Worm (Caenorhabditis elegans) whole organism, late embryonic: Measurements from ENCODE around the gene vha-6.

Experiments
- C08G9.2 ChIP-seq: sonication (generic microtip); optimal IDR thresholded peaks from 2 replicates; lab custom pipeline; 2016; ENCODE audit warnings: mild to moderate bottlenecking, missing genetic modification characterization, moderate library complexity, missing compliant biosample characterization
- C38D4.7 ChIP-seq: fragments of 200-800 bp; sonication (Bioruptor generic); optimal IDR thresholded peaks from 2 replicates; lab custom pipeline; 2018; ENCODE audit warnings: mild to moderate bottlenecking, missing genetic modification characterization, moderate library complexity, missing compliant biosample characterization
- F13H6.1 ChIP-seq: sonication (generic microtip); optimal IDR thresholded peaks from 2 replicates; lab custom pipeline; 2016; ENCODE audit warnings: missing genetic modification characterization, missing compliant biosample characterization
- K02D7.2 ChIP-seq: sonication (generic microtip); optimal IDR thresholded peaks from 2 replicates; lab custom pipeline; 2017; ENCODE audit warnings: mild to moderate bottlenecking, missing genetic modification characterization, missing compliant biosample characterization
- K09A11.1 ChIP-seq: sonication (generic microtip); optimal IDR thresholded peaks from 2 replicates; lab custom pipeline; 2017; ENCODE audit warnings: antibody characterized with exemption, mild to moderate bottlenecking, missing genetic modification characterization, missing compliant biosample characterization; ENCODE audit not compliant: insufficient read depth
- ama-1 ChIP-seq: fragments of 150-350 bp; optimal IDR thresholded peaks from 2 replicates; lab custom pipeline; 2014
- ceh-18 ChIP-seq: sonication (generic microtip); optimal IDR thresholded peaks from 2 replicates; lab custom pipeline; 2016; ENCODE audit warnings: missing genetic modification characterization, missing compliant biosample characterization
- ceh-22 ChIP-seq: sonication (generic microtip); optimal IDR thresholded peaks from 2 replicates; lab custom pipeline; 2017; ENCODE audit warnings: missing biosample characterization, missing genetic modification characterization
- ceh-24 ChIP-seq: sonication (generic microtip); optimal IDR thresholded peaks from 2 replicates; lab custom pipeline; 2016; ENCODE audit warnings: mild to moderate bottlenecking, missing genetic modification characterization, missing compliant biosample characterization
- ceh-30 ChIP-seq: fragments of 150-350 bp; optimal IDR thresholded peaks from 2 replicates; lab custom pipeline; 2014; ENCODE audit warnings: missing biosample characterization, missing genetic modification characterization
- ceh-31 ChIP-seq: sonication (generic microtip); optimal IDR thresholded peaks from 2 replicates; lab custom pipeline; 2016; ENCODE audit warnings: missing genetic modification characterization, missing compliant biosample characterization
- ceh-6 ChIP-seq: fragments of 200-800 bp; sonication (Bioruptor generic); optimal IDR thresholded peaks from 2 replicates; lab custom pipeline; 2018; ENCODE audit warnings: mild to moderate bottlenecking, missing genetic modification characterization, missing compliant biosample characterization
- ets-4 ChIP-seq: sonication (generic microtip); optimal IDR thresholded peaks from 2 replicates; lab custom pipeline; 2016; ENCODE audit warnings: missing genetic modification characterization, missing compliant biosample characterization
- fkh-6 ChIP-seq: sonication (generic microtip); optimal IDR thresholded peaks from 2 replicates; lab custom pipeline; 2016; ENCODE audit warnings: missing genetic modification characterization, missing compliant biosample characterization
- gmeb-2 ChIP-seq: sonication (generic microtip); optimal IDR thresholded peaks from 2 replicates; lab custom pipeline; 2016; ENCODE audit warnings: missing genetic modification characterization, inconsistent platforms, missing compliant biosample characterization
- hlh-13 ChIP-seq: fragments of 200-800 bp; sonication (Bioruptor generic); optimal IDR thresholded peaks from 2 replicates; lab custom pipeline; 2018; ENCODE audit warnings: mild to moderate bottlenecking, missing genetic modification characterization, missing compliant biosample characterization
- hlh-15 ChIP-seq: sonication (generic microtip); optimal IDR thresholded peaks from 2 replicates; lab custom pipeline; 2016; ENCODE audit warnings: missing genetic modification characterization, missing compliant biosample characterization
- hlh-6 ChIP-seq: sonication (generic microtip); optimal IDR thresholded peaks from 2 replicates; lab custom pipeline; 2016; ENCODE audit warnings: missing genotype, missing genetic modification characterization, missing compliant biosample characterization
- hlh-8 ChIP-seq: sonication (generic microtip); optimal IDR thresholded peaks from 2 replicates; lab custom pipeline; 2016; ENCODE audit warnings: missing genotype, missing genetic modification characterization, missing compliant biosample characterization
- lin-11 ChIP-seq: fragments of 200-800 bp; sonication (Bioruptor generic); optimal IDR thresholded peaks from 2 replicates; lab custom pipeline; 2018; ENCODE audit warnings: mild to moderate bottlenecking, missing genetic modification characterization, missing compliant biosample characterization
- nfya-1 ChIP-seq: sonication (generic microtip); optimal IDR thresholded peaks from 2 replicates; lab custom pipeline; 2017; ENCODE audit warnings: missing genetic modification characterization, mild to moderate bottlenecking, missing compliant biosample characterization, antibody characterized with exemption, moderate library complexity
- nhr-11 ChIP-seq: fragments of 150-350 bp; optimal IDR thresholded peaks from 2 replicates; lab custom pipeline; 2014; ENCODE audit warnings: missing biosample characterization, missing genetic modification characterization
- nhr-232 ChIP-seq: sonication (generic microtip); optimal IDR thresholded peaks from 2 replicates; lab custom pipeline; 2016; ENCODE audit warnings: missing genetic modification characterization, missing compliant biosample characterization
- odd-2 ChIP-seq: sonication (generic microtip); optimal IDR thresholded peaks from 2 replicates; lab custom pipeline; 2017; ENCODE audit warnings: antibody characterized with exemption, mild to moderate bottlenecking, missing genetic modification characterization, missing compliant biosample characterization
- pag-3 ChIP-seq: sonication (generic microtip); optimal IDR thresholded peaks from 2 replicates; lab custom pipeline; 2016; ENCODE audit warnings: missing compliant biosample characterization, missing genetic modification characterization, borderline replicate concordance
- pat-9 ChIP-seq: fragments of 200-800 bp; sonication (Bioruptor generic); optimal IDR thresholded peaks from 2 replicates; lab custom pipeline; 2018; ENCODE audit warnings: mild to moderate bottlenecking, missing genetic modification characterization, moderate library complexity, missing compliant biosample characterization
- pax-1 ChIP-seq: fragments of 150-350 bp; optimal IDR thresholded peaks from 2 replicates; lab custom pipeline; 2014; ENCODE audit warnings: missing biosample characterization, missing genetic modification characterization
- pha-2 ChIP-seq: sonication (generic microtip); optimal IDR thresholded peaks from 2 replicates; lab custom pipeline; 2017; ENCODE audit warnings: mild to moderate bottlenecking, missing genetic modification characterization, missing compliant biosample characterization
- pha-4 ChIP-seq: fragments of 150-350 bp; optimal IDR thresholded peaks from 2 replicates; lab custom pipeline; 2018; ENCODE audit warnings: missing biosample characterization, missing genetic modification reagents, missing genetic modification characterization
- pros-1 ChIP-seq: fragments of 150-350 bp; optimal IDR thresholded peaks from 2 replicates; lab custom pipeline; 2014; ENCODE audit warnings: missing biosample characterization, missing genetic modification reagents, missing genetic modification characterization
- rnt-1 ChIP-seq: sonication (generic microtip); optimal IDR thresholded peaks from 2 replicates; lab custom pipeline; 2016; ENCODE audit warnings: missing genetic modification characterization, missing compliant biosample characterization
- sdc-2 ChIP-seq: sonication (generic microtip); optimal IDR thresholded peaks from 2 replicates; lab custom pipeline; 2016; ENCODE audit warnings: missing genotype, missing genetic modification characterization, missing compliant biosample characterization
- sox-4 ChIP-seq: sonication (generic microtip); optimal IDR thresholded peaks from 2 replicates; lab custom pipeline; 2017; ENCODE audit warnings: mild to moderate bottlenecking, missing genetic modification characterization, inconsistent platforms, missing compliant biosample characterization
- tbx-7 ChIP-seq: sonication (generic microtip); optimal IDR thresholded peaks from 2 replicates; lab custom pipeline; 2016; ENCODE audit warnings: missing genotype, missing genetic modification characterization, missing compliant biosample characterization
- unc-42 ChIP-seq: sonication (generic microtip); optimal IDR thresholded peaks from 2 replicates; lab custom pipeline; 2016; ENCODE audit warnings: missing genotype, missing genetic modification characterization, missing compliant biosample characterization
- unc-55 ChIP-seq: sonication (generic microtip); optimal IDR thresholded peaks from 2 replicates; lab custom pipeline; 2017; ENCODE audit warnings: missing biosample characterization, missing genetic modification reagents, missing genetic modification characterization
- unc-86 ChIP-seq: sonication (generic microtip); optimal IDR thresholded peaks from 2 replicates; lab custom pipeline; 2016; ENCODE audit warnings: missing genetic modification characterization, missing compliant biosample characterization

The vha-6 gene

DNA sequence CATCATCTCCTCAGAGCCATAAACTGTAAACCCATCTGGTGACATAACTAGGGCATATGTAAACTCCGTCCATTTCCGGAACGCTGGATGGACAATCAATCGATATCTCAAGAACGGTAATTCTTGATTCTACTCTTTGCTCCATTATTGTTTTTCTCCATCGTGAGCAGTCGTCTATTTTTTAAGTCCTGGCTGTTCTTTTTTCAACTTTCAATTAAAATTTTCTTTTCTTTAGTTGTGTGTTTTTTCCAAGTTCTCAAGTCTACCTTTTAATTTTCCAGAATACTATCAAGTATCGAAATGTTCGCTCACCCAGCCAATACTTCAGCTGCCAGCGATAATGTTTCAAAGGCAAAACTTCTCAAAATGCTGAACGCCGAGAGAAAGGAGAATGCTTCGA lies 4.3 kb downstream of the vha-6 start, which contains the start of gene C05D12.5:
C05D12.5 (plus strand) TSS at position 301 of the 400 bp plus-strand sequence.
- TF ChIP-seq unc-86 (tag; lab: Kevin White, UChicago) = no peak
- no peak for TF ChIP-seq ceh-24 (tag; lab: Kevin White, UChicago)
- no peak for TF ChIP-seq pros-1 (tag; lab: Kevin White, UChicago)
- TF ChIP-seq nfya-1 = no peak
- TF ChIP-seq hlh-13 = no peak
- no peak for TF ChIP-seq ceh-18
- TF ChIP-seq pat-9 = no peak
- no peak for TF ChIP-seq tbx-7
- TF ChIP-seq nhr-11 (tag; lab: Kevin White, UChicago) = no peak
- no peak for TF ChIP-seq pag-3
- no peak for TF ChIP-seq ceh-6

DNA sequence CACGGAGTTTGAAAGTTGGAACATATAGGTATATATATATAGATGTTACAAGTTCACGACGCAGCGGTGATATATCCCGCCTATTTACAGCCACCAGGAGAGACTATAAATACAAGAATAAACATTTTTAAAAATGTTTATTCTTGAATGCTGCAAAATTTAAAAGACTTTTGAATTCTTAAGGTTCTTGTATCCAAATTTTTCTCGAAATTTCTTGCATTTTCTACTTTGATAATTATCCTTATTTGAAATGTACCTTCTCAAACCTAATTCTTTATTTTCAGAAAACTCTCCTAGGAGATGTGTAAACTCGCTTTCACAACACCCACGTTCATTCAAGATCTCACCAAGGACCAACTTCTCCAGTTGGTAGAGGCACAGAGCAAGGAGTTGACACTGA lies 6.7 kb downstream of the vha-6 start, which contains the start of gene C05D12.4:
C05D12.4 (plus strand) TSS at position 301 of the 400 bp plus-strand sequence.
- no peak for TF ChIP-seq hlh-13
- TF ChIP-seq hlh-15 = no peak
- no peak for TF ChIP-seq odd-2 (tag; lab: Kevin White, UChicago)
- no peak for TF ChIP-seq hlh-8 (tag; lab: Kevin White, UChicago)
- no peak for TF ChIP-seq gmeb-2 (tag; lab: Kevin White, UChicago)
- no peak for TF ChIP-seq ama-1
- TF ChIP-seq K09A11.1 = no peak
- TF ChIP-seq K02D7.2 (tag; lab: Kevin White, UChicago) = no peak
- TF ChIP-seq, all 69 proteins: peak for 0

DNA sequence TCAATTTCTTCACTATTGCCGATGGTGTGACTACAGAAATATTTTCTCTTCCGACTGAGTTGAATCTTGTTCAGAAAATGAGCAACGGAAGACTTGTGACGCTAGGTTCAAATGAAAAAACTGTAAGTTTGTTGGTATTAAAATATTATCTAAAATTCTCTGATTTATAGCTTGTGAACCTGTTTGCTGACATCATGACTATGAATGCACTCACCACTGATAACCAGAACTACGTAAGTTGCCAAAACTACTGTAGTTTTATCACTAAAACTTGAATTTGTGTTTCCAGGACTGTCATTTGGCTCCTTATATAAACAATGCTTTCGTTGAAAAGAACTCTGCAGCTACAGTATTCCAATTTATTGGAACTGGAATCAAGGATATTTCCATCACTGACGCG lies 9.7 kb downstream of the vha-6 start:
- TF ChIP-seq pha-2 (tag; lab: Kevin White, UChicago) = no peak
- no peak for TF ChIP-seq ets-4 (tag; lab: Kevin White, UChicago)
- no peak for TF ChIP-seq pha-4
- no peak for TF ChIP-seq ceh-22
- no peak for TF ChIP-seq hlh-6
- TF ChIP-seq unc-55 (GFP tag; lab: Kevin White, UChicago) = no peak

DNA sequence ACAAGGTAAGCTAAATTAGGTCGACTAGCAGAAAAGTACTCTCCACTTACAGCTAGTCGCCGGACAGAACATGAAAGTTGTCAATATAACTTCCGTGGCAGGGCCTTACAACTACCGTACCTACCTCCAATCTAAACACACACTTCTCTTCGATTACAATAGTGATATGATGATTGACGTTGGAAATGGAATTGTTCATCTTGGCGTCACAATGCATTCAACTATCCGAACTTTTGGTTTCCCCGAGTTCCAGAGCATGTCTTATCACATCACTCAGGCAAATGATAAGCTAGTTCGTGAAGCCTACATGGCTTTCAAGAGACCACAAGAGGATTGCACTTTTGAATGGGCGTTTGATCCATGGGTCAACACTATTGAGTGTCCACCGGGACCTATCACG lies 10.9 kb downstream of the vha-6 start:
- TF ChIP-seq ets-4 (tag; lab: Kevin White, UChicago) = no peak
- no peak for TF ChIP-seq ceh-30 (tag; lab: Kevin White, UChicago)
- no peak for TF ChIP-seq ceh-24 (tag; lab: Kevin White, UChicago)
- no peak for TF ChIP-seq unc-42 (tag; lab: Kevin White, UChicago)
- TF ChIP-seq pha-2 (tag; lab: Kevin White, UChicago) = no peak
- no peak for TF ChIP-seq lin-11 (tag; lab: Kevin White, UChicago)
- TF ChIP-seq pax-1 (tag; lab: Kevin White, UChicago) = no peak
- TF ChIP-seq tbx-7 = no peak
- TF ChIP-seq sdc-2 (tag; lab: Kevin White, UChicago) = no peak
- TF ChIP-seq hlh-8 (tag; lab: Kevin White, UChicago) = no peak
- TF ChIP-seq nfya-1 = no peak
- TF ChIP-seq sox-4 (tag; lab: Kevin White, UChicago) = no peak
- TF ChIP-seq odd-2 (tag; lab: Kevin White, UChicago) = no peak
- no peak for TF ChIP-seq C08G9.2

DNA sequence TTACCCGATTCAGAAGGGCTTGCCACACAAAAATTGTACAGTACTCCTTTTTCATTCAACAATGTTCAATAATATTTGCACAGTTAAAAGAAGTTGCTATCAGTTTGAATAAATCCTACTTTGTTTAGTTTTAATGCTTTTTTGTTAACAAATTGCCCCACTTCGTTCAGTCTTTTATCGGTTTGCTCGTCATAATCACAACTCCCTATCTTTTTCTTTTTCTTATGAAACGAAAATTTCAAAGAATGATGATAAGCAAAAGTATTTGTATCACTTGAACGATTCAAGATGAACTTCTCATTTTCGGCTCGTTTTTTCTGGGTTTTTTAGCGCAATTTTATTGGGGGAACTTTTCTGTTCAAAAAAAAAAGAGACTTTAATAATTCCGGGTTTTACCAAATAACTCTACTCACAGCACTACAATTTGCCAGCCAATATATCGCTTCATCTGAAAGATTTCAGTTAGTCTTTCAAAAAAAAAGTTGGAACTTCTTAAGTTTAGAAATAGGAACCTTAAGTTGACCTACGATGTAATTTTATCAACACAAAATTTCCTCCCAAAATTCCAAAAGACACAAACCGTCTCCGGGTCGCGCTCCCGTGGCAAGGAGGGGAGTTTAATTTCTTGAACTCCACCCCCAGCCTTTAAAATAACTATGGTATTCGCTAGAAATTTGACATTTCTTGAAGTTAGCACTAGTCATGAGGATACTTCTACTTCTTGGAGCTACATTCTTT lies 13.5 kb downstream of the vha-6 start, which contains the start of gene C05D12.3:
C05D12.3 (plus strand) TSS at position 688 of the 738 bp plus-strand sequence.
- TF ChIP-seq C38D4.7 (GFP tag; lab: Kevin White, UChicago) (no peak), unc-55 (GFP tag; lab: Kevin White, UChicago) (no peak), odd-2 (tag; lab: Kevin White, UChicago) (no peak), rnt-1 (tag; lab: Kevin White, UChicago) (no peak), ceh-24 (tag; lab: Kevin White, UChicago) (no peak), ets-4 (tag; lab: Kevin White, UChicago) (no peak), ceh-22 (no peak), nhr-232 (tag; lab: Kevin White, UChicago) (no peak), fkh-6 (tag; lab: Kevin White, UChicago) (no peak), hlh-13 (no peak), pag-3 (no peak), F13H6.1 (no peak), ceh-31 (tag; lab: Kevin White, UChicago) (no peak)
- TF ChIP-seq, all 69 proteins: peak for 0
